Worm (Caenorhabditis elegans): ENCODE data around the gene ZC84.1.

Gene ZC84.1

ce11 chrIII:9206185-9206584 lies at the start of gene ZC84.1:
TSS of gene ZC84.1 (minus strand) at chrIII:9206285.
- no peak for TF ChIP-seq unc-62 (GFP tag; optimal IDR thresholded peaks at IDR 0.05)

- no peak for TF ChIP-seq unc-62 (GFP tag; optimal IDR thresholded peaks at IDR 0.05)
Observed at ce11 chrIII:9255801-9256200, 49.7 kb upstream of the ZC84.1 start.

- TF ChIP-seq unc-62 (GFP tag; optimal IDR thresholded peaks at IDR 0.05): no peak
Observed at ce11 chrIII:9254988-9255387, 48.9 kb upstream of the ZC84.1 start.

- no peak for TF ChIP-seq unc-62 (GFP tag; optimal IDR thresholded peaks at IDR 0.05)
Observed at ce11 chrIII:9250729-9251128, 44.6 kb upstream of the ZC84.1 start, which contains the start of gene T02C1.2. TSS of gene T02C1.2 (plus strand) at chrIII:9251029.

ce11 chrIII:9247221-9247620 lies 41.1 kb upstream of the ZC84.1 start, which contains the start of gene T02C1.1:
TSS of gene T02C1.1 (plus strand) at chrIII:9247525.
- TF ChIP-seq unc-62 (GFP tag; optimal IDR thresholded peaks at IDR 0.05): no peak

- TF ChIP-seq unc-62 (GFP tag; optimal IDR thresholded peaks at IDR 0.05): no peak
Observed at ce11 chrIII:9242675-9243074, 36.6 kb upstream of the ZC84.1 start, which contains the start of gene dat-1. TSS of gene dat-1 (plus strand) at chrIII:9242975.

- TF ChIP-seq unc-62 (GFP tag; optimal IDR thresholded peaks at IDR 0.05): no peak
Observed at ce11 chrIII:9239983-9240382, 33.9 kb upstream of the ZC84.1 start, which contains the start of gene saeg-2. TSS of gene saeg-2 (plus strand) at chrIII:9240363.

ce11 chrIII:9237626-9238025 lies 31.5 kb upstream of the ZC84.1 start:
- TF ChIP-seq unc-62 (GFP tag; optimal IDR thresholded peaks at IDR 0.05): no peak

DNA sequence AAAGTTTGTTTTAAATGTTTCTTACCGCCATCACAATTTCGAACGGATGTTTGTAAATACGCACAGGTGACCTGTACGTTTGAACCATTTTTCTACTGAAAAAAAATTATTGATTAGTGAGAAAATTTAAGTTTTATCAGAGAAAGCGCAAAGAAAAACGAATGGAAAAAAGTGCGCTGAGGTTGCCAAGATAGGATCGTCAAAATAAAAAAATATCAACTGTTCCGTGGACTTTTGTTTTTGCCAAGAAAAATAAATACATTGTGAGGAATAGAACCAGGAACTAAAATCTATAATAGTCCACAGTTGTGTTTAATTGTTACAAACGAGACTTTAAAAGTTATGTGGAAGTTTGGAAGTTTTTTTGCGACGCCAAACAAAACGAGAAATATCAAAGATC lies 30.1 kb upstream of the ZC84.1 start, which contains the start of gene T23G5.2:
Gene T23G5.2, minus strand, starts transcription at position 101 of the 400 bp plus-strand sequence.
- TF ChIP-seq unc-62 (GFP tag; optimal IDR thresholded peaks at IDR 0.05): no peak

- TF ChIP-seq unc-62 (GFP tag; optimal IDR thresholded peaks at IDR 0.05): no peak
Observed at ce11 chrIII:9231173-9231572, 25.1 kb upstream of the ZC84.1 start, which contains the start of gene T23G5.3. TSS of gene T23G5.3 (minus strand) at chrIII:9231273.

DNA sequence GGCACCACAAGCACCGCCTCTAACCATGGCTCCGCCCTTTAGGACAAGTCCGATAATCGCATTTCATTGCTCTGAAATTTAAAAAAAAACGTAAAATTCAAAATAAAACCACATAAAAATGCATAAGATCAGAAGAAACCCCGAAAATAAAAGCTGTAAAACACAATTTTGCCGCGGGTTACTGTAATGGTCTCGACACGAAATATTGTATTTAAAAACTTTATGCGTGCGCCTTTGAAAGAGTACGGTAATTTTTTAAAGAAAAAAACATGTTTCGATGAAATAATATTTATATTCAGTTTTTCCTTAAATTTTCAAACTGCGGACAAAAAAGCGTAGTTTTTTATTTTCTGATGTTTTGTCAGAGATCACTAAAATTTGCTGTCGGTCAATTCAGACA lies 22.6 kb upstream of the ZC84.1 start, which contains the start of gene rnr-1:
Gene rnr-1, minus strand, starts transcription at position 77 of the 400 bp plus-strand sequence.
- no peak for TF ChIP-seq unc-62 (GFP tag; optimal IDR thresholded peaks at IDR 0.05)

DNA sequence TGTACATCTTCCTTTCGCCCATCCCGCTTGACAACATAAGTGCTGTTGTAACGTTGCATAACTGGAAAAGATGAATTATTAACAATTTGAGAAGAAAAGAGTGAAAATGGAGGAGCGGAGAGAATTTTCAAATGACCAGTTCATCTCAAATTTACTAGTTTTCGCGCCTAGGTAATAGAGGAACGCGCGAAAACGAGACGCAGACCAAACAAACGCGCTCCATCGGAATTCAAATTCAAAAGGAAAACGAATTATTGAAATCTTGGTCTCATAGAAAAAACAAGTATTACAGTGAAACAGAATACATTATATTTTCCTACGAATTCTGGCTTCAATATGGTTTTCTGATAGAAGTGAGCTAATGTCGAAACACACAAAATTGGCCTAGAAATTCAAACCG lies 22.1 kb upstream of the ZC84.1 start:
- TF ChIP-seq unc-62 (GFP tag; optimal IDR thresholded peaks at IDR 0.05): no peak

ce11 chrIII:9224986-9225385 lies 18.9 kb upstream of the ZC84.1 start:
- TF ChIP-seq unc-62 (GFP tag; optimal IDR thresholded peaks at IDR 0.05): no peak

DNA sequence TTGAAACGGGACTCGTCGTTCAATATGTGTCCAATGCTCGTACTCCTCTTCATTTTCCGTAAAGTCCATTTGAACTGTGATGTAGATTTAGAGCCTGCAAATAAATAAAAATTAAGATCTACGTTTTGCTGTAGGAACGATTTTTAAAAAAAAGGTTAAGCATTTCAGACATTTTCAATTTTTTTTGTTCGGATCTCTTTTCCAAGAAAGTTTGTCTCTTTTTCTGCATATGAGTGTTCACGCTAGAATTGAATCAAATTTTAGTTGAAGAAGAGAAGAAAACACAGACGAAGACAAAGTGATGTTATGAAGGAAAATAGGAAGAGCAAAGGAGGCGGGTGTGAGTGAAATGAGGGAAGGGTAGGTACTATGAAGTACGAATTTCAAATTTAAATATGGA lies 9.3 kb upstream of the ZC84.1 start, which contains the start of gene npr-29:
Gene npr-29, minus strand, starts transcription at position 101 of the 400 bp plus-strand sequence.
- no peak for TF ChIP-seq unc-62 (GFP tag; optimal IDR thresholded peaks at IDR 0.05)

ce11 chrIII:9201977-9202376 lies 4.1 kb downstream of the ZC84.1 start:
- no peak for TF ChIP-seq unc-62 (GFP tag; optimal IDR thresholded peaks at IDR 0.05)

ce11 chrIII:9199605-9200004 lies 6.5 kb downstream of the ZC84.1 start, which contains the start of gene ZC84.6:
TSS of gene ZC84.6 (minus strand) at chrIII:9199705.
- TF ChIP-seq unc-62 (GFP tag; optimal IDR thresholded peaks at IDR 0.05): no peak

- no peak for TF ChIP-seq unc-62 (GFP tag; optimal IDR thresholded peaks at IDR 0.05)
Observed at ce11 chrIII:9191091-9191490, 15.0 kb downstream of the ZC84.1 start, which contains the start of gene cls-3. TSS of gene cls-3 (minus strand) at chrIII:9191109.

- TF ChIP-seq unc-62 (GFP tag; optimal IDR thresholded peaks at IDR 0.05): no peak
Observed at ce11 chrIII:9185722-9186121, 20.4 kb downstream of the ZC84.1 start, which contains the start of gene ZC84.7. TSS of gene ZC84.7 (plus strand) at chrIII:9186022.

All from whole organism, dauer.